Fruit fly (Drosophila melanogaster): ENCODE results near the gene CG11286.

CG11286 gene

dm6 chr3R:7813981-7814529 lies 42.5 kb upstream of the CG11286 start, which contains the start of gene CG34384 (continued):
- TF ChIP-seq tio (GFP tag; optimal IDR thresholded peaks at IDR 0.05), result peak; percentile 42
- TF ChIP-seq HLH54F (GFP tag; optimal IDR thresholded peaks at IDR 0.05), result peak; percentile 27
- TF ChIP-seq CG3995 (GFP tag; optimal IDR thresholded peaks at IDR 0.05), result no peak
- peak; percentile 42 for TF ChIP-seq CG18476 (GFP tag; optimal IDR thresholded peaks at IDR 0.05)
- no peak for TF ChIP-seq run (tag; optimal IDR thresholded peaks at IDR 0.05)
- peak; percentile 59 for TF ChIP-seq ind (GFP tag; optimal IDR thresholded peaks at IDR 0.05)
- TF ChIP-seq hb (GFP tag; IDR thresholded peaks at IDR 0.05; ENCODE audit: partially characterized antibody), result no peak
- peak; percentile 34 for TF ChIP-seq Hsf (GFP tag; optimal IDR thresholded peaks at IDR 0.05)
- TF ChIP-seq dati (GFP tag; IDR thresholded peaks at IDR 0.05), result no peak
- peak; percentile 58 for TF ChIP-seq lilli (GFP tag; optimal IDR thresholded peaks at IDR 0.05)
- no peak for TF ChIP-seq Dip3 (GFP tag; optimal IDR thresholded peaks at IDR 0.05)
- TF ChIP-seq CG10321 (GFP tag; IDR thresholded peaks at IDR 0.05), result no peak
- TF ChIP-seq MESR4 (GFP tag; optimal IDR thresholded peaks at IDR 0.05), result no peak
- TF ChIP-seq CG14014 (GFP tag; IDR thresholded peaks at IDR 0.05), result 0 out of 2 replicates have a peak, but pooled peaks have one; percentile 11
- no peak for TF ChIP-seq CG10462 (GFP tag; optimal IDR thresholded peaks at IDR 0.05)
- TF ChIP-seq CG12236 (GFP tag; optimal IDR thresholded peaks at IDR 0.05), result no peak
- TF ChIP-seq CG31224 (GFP tag; IDR thresholded peaks at IDR 0.05), result no peak
- peak; percentile 17; the same call in 1 of the 2 replicates for TF ChIP-seq CG8765 (GFP tag; IDR thresholded peaks at IDR 0.05)
- TF ChIP-seq pita (GFP tag; optimal IDR thresholded peaks at IDR 0.05), result no peak
- no peak for TF ChIP-seq Dad (GFP tag; optimal IDR thresholded peaks at IDR 0.05)
- TF ChIP-seq CG2875 (GFP tag; optimal IDR thresholded peaks at IDR 0.05), result no peak
- TF ChIP-seq CG12219 (GFP tag; optimal IDR thresholded peaks at IDR 0.05), result peak; percentile 19
- no peak for TF ChIP-seq MBD-R2 (GFP tag; IDR thresholded peaks at IDR 0.05)
- no peak for TF ChIP-seq CG3726 (GFP tag; IDR thresholded peaks at IDR 0.05)
- TF ChIP-seq CG4617 (GFP tag; optimal IDR thresholded peaks at IDR 0.05; ENCODE audit: borderline replicate concordance), result no peak
- peak; percentile 75 for TF ChIP-seq CG30403 (GFP tag; optimal IDR thresholded peaks at IDR 0.05)
- TF ChIP-seq ranshi (GFP tag; IDR thresholded peaks at IDR 0.05), result no peak
- peak in 1 of 2 experiments; percentile 18 for TF ChIP-seq crp (GFP tag; optimal IDR thresholded peaks at IDR 0.05)
- TF ChIP-seq kay (GFP tag; optimal IDR thresholded peaks at IDR 0.05), result no peak
- no peak for TF ChIP-seq bbx (GFP tag; IDR thresholded peaks at IDR 0.05; ENCODE audit: partially characterized antibody)
- no peak for TF ChIP-seq CG3838 (GFP tag; optimal IDR thresholded peaks at IDR 0.05)
- peak; percentile 64 for TF ChIP-seq bcd (GFP tag; optimal IDR thresholded peaks at IDR 0.05)
- TF ChIP-seq Scr (GFP tag; IDR thresholded peaks at IDR 0.05; ENCODE audit: partially characterized antibody), result no peak
- TF ChIP-seq CG33557 (GFP tag; optimal IDR thresholded peaks at IDR 0.05), result no peak
- TF ChIP-seq Drgx (GFP tag; IDR thresholded peaks at IDR 0.05), result no peak
- TF ChIP-seq sob (GFP tag; IDR thresholded peaks at IDR 0.05), result no peak
- peak; percentile 21 for TF ChIP-seq CG10654 (GFP tag; optimal IDR thresholded peaks at IDR 0.05)
- TF ChIP-seq HmgD (GFP tag; optimal IDR thresholded peaks at IDR 0.05), result no peak
- TF ChIP-seq dysf (GFP tag; IDR thresholded peaks at IDR 0.05), result peak; percentile 58; the same call in 2 of the 3 replicates
- no peak for TF ChIP-seq sr (GFP tag; IDR thresholded peaks at IDR 0.05)
- TF ChIP-seq CG17361 (GFP tag; IDR thresholded peaks at IDR 0.05), result peak; percentile 87
- TF ChIP-seq Nf-YA (GFP tag; IDR thresholded peaks at IDR 0.05), result no peak
- no peak for TF ChIP-seq fd64A (GFP tag; optimal IDR thresholded peaks at IDR 0.05)
- no peak for TF ChIP-seq CG1024 (GFP tag; IDR thresholded peaks at IDR 0.05)
- no peak for TF ChIP-seq H2.0 (GFP tag; IDR thresholded peaks at IDR 0.05)
- peak; percentile 18 for TF ChIP-seq Nf-YB (GFP tag; optimal IDR thresholded peaks at IDR 0.05)
- TF ChIP-seq CG6765 (GFP tag; optimal IDR thresholded peaks at IDR 0.05), result peak; percentile 65
- TF ChIP-seq CG10267 (tag; optimal IDR thresholded peaks at IDR 0.05), result peak; percentile 55
- TF ChIP-seq esg (GFP tag; conservative IDR thresholded peaks at IDR 0.05), result no peak
- TF ChIP-seq otp (GFP tag; IDR thresholded peaks at IDR 0.05), result no peak
- TF ChIP-seq ase (GFP tag; IDR thresholded peaks at IDR 0.05), result 0 out of 3 replicates have a peak, but pooled peaks have one; percentile 42

All from whole organism, embryonic.